Fruit fly (Drosophila melanogaster): Measurements from ENCODE around the gene BBS5.

The BBS5 gene

DNA sequence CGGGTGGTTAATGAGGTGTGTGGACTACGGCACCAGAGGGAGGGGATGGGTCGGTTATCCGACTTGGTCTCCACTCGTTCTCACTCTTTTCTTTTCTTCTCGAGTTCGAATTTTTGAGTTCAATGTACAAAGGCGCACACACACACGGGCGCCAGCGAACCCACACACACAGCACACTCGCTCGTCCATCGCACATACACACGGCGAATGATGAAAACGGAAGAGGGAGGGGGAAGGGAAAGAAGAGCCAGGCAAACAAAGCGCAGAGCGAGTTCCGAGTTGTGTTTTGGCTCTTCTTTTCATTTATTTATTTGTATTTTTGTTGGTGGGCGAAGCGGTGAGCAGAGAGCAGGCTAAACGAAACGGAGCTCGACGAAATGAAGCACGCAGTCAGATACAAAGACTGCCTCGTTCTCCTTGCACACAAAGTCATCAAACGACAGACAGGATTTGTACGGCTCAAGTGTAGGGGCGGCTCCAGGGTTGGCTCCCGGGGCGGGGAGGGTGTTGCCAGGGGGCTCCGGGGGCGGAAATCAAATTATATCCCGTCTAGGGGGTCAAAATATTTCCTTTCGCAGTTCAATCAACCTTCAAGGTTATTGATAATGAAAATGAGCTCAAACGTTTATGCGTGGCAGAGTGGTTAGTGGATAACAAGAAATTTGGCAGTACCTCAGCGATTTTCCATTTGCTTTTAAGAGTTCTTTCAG is 6.0 kb upstream of the BBS5 start (continued):
- TF ChIP-seq kni (GFP tag; optimal IDR thresholded peaks at IDR 0.05): peak; percentile 79
- TF ChIP-seq Ets65A (GFP tag): no peak
- TF ChIP-seq CG4360 (GFP tag; IDR thresholded peaks at IDR 0.05): no peak
- TF ChIP-seq CG10147 (GFP tag; optimal IDR thresholded peaks at IDR 0.05): peak; percentile 6
- TF ChIP-seq Antp (GFP tag; optimal IDR thresholded peaks at IDR 0.05): no peak
- TF ChIP-seq B-H2 (GFP tag; optimal IDR thresholded peaks at IDR 0.05): no peak
- no peak for TF ChIP-seq esg (GFP tag; conservative IDR thresholded peaks at IDR 0.05)
- no peak for TF ChIP-seq Jarid2 (GFP tag; optimal IDR thresholded peaks at IDR 0.05)
- no peak for TF ChIP-seq salm (tag; optimal IDR thresholded peaks at IDR 0.05)
- peak; percentile 24 for TF ChIP-seq mirr (GFP tag; optimal IDR thresholded peaks at IDR 0.05)
- TF ChIP-seq amos (GFP tag; IDR thresholded peaks at IDR 0.05; ENCODE audit: partially characterized antibody): peak; percentile 30; the same call in 1 of the 2 replicates
- TF ChIP-seq BtbVII (GFP tag; optimal IDR thresholded peaks at IDR 0.05): no peak
- TF ChIP-seq CG32767 (GFP tag; IDR thresholded peaks at IDR 0.05): 0 out of 2 replicates have a peak, but pooled peaks have one; percentile 9
- no peak for TF ChIP-seq CG8281 (tag; optimal IDR thresholded peaks at IDR 0.05)
- TF ChIP-seq CG17359 (tag; optimal IDR thresholded peaks at IDR 0.05): no peak
- peak; percentile 14; the same call in 1 of the 3 replicates for TF ChIP-seq CG6791 (GFP tag; IDR thresholded peaks at IDR 0.05; ENCODE audit: partially characterized antibody)
- peak; percentile 13 for TF ChIP-seq Hmr (GFP tag; optimal IDR thresholded peaks at IDR 0.05)
- no peak for TF ChIP-seq TFAM (GFP tag; optimal IDR thresholded peaks at IDR 0.05)
- TF ChIP-seq lbe (GFP tag; optimal IDR thresholded peaks at IDR 0.05): peak; percentile 75
- no peak for TF ChIP-seq PHDP (tag; optimal IDR thresholded peaks at IDR 0.05)
- no peak for TF ChIP-seq eyg (GFP tag; optimal IDR thresholded peaks at IDR 0.05)
- TF ChIP-seq ems (GFP tag; optimal IDR thresholded peaks at IDR 0.05): no peak
- TF ChIP-seq CG3838 (GFP tag; optimal IDR thresholded peaks at IDR 0.05): no peak
- TF ChIP-seq CG7271 (tag; optimal IDR thresholded peaks at IDR 0.05): no peak
- no peak for TF ChIP-seq cas (GFP tag; IDR thresholded peaks at IDR 0.05)
- no peak for TF ChIP-seq bowl (GFP tag; IDR thresholded peaks at IDR 0.05)
- TF ChIP-seq Doc3 (GFP tag; IDR thresholded peaks at IDR 0.05; ENCODE audit: partially characterized antibody): no peak
- no peak for TF ChIP-seq ash1 (GFP tag; optimal IDR thresholded peaks at IDR 0.05)
- TF ChIP-seq CG4424 (GFP tag; optimal IDR thresholded peaks at IDR 0.05): no peak
- peak; percentile 57 for TF ChIP-seq CG12155 (GFP tag; optimal IDR thresholded peaks at IDR 0.05)
- no peak for TF ChIP-seq disco-r (GFP tag; optimal IDR thresholded peaks at IDR 0.05)
- TF ChIP-seq repo (GFP tag; optimal IDR thresholded peaks at IDR 0.05): no peak
- TF ChIP-seq otp (GFP tag; IDR thresholded peaks at IDR 0.05): no peak
- TF ChIP-seq Sry-β (GFP tag; optimal IDR thresholded peaks at IDR 0.05): no peak
- TF ChIP-seq CG12769 (tag; optimal IDR thresholded peaks at IDR 0.05): peak; percentile 51
- TF ChIP-seq Awh (GFP tag; IDR thresholded peaks at IDR 0.05): no peak
- peak; percentile 56 for TF ChIP-seq CG8924 (tag; optimal IDR thresholded peaks at IDR 0.05)
- TF ChIP-seq vnd (GFP tag; IDR thresholded peaks at IDR 0.05; ENCODE audit: partially characterized antibody): no peak
- no peak for TF ChIP-seq CG3995 (GFP tag; optimal IDR thresholded peaks at IDR 0.05)
- TF ChIP-seq jigr1 (GFP tag; IDR thresholded peaks at IDR 0.05): no peak
- 0 out of 2 replicates have a peak, but pooled peaks have one; percentile 43 for TF ChIP-seq rib (GFP tag; IDR thresholded peaks at IDR 0.05)
- TF ChIP-seq YL-1 (GFP tag; optimal IDR thresholded peaks at IDR 0.05): no peak
- TF ChIP-seq CrebB (tag; optimal IDR thresholded peaks at IDR 0.05): peak; percentile 23
- TF ChIP-seq CG12104 (GFP tag; optimal IDR thresholded peaks at IDR 0.05): no peak
- no peak for TF ChIP-seq fu2 (GFP tag; optimal IDR thresholded peaks at IDR 0.05)
- TF ChIP-seq Mad (GFP tag; optimal IDR thresholded peaks at IDR 0.05): no peak
- TF ChIP-seq bbx (GFP tag; IDR thresholded peaks at IDR 0.05; ENCODE audit: partially characterized antibody): peak; percentile 24; the same call in 1 of the 2 replicates
- TF ChIP-seq CG1603 (tag; optimal IDR thresholded peaks at IDR 0.05): no peak
- peak; percentile 90; the same call in 3 of the 4 replicates for TF ChIP-seq chinmo (GFP tag; IDR thresholded peaks at IDR 0.05; ENCODE audit: partially characterized antibody)
